Worm (Caenorhabditis elegans) whole organism, young adult: Measurements from ENCODE around the gene T15B7.8.

Experiments used
- F39B2.1 ChIP-seq: fragments of 200-800 bp; sonication (Bioruptor generic); IDR thresholded peaks from 2 replicates; pipeline ENCODE4 v1.3.6; 2022; ENCODE audit warnings: missing genetic modification reagents, missing genetic modification characterization, missing compliant biosample characterization
- T26A5.8 ChIP-seq: sonication (generic microtip); optimal IDR thresholded peaks from 2 replicates; lab custom pipeline; 2016; ENCODE audit warnings: missing genetic modification characterization, missing compliant biosample characterization
- Y56A3A.18 ChIP-seq: fragments of 200-800 bp; sonication (Bioruptor generic); IDR thresholded peaks from 2 replicates; pipeline ENCODE4 v1.3.6; 2022; ENCODE audit warnings: missing genetic modification reagents, missing genetic modification characterization, missing compliant biosample characterization
- Y95B8A.8 ChIP-seq: fragments of 200-800 bp; sonication (Bioruptor generic); IDR thresholded peaks from 2 replicates; pipeline ENCODE4 v1.3.6; 2022; ENCODE audit warnings: missing genetic modification reagents, missing genetic modification characterization, missing compliant biosample characterization
- akir-1 ChIP-seq: fragments of 200-800 bp; sonication (Bioruptor generic); optimal IDR thresholded peaks from 2 replicates; lab custom pipeline; 2018; ENCODE audit warnings: mild to moderate bottlenecking, missing genetic modification characterization, moderate library complexity, missing compliant biosample characterization
- attf-3 ChIP-seq: fragments of 200-800 bp; sonication (Bioruptor generic); conservative IDR thresholded peaks from 2 replicates; pipeline ENCODE4 v1.3.6; 2022; ENCODE audit warnings: missing genetic modification reagents, missing genetic modification characterization, missing compliant biosample characterization
- bed-2 ChIP-seq: fragments of 200-800 bp; sonication (Bioruptor generic); IDR thresholded peaks from 2 replicates; pipeline ENCODE4 v1.3.6; 2022; ENCODE audit warnings: missing genetic modification reagents, missing genetic modification characterization, missing compliant biosample characterization
- cebp-2 ChIP-seq: fragments of 200-800 bp; sonication (Bioruptor generic); IDR thresholded peaks from 2 replicates; pipeline ENCODE4 v1.3.6; 2022; ENCODE audit warnings: missing genetic modification characterization, missing compliant biosample characterization
- ceh-100 ChIP-seq: fragments of 200-800 bp; sonication (Bioruptor generic); IDR thresholded peaks from 2 replicates; pipeline ENCODE4 v1.3.6; 2022; ENCODE audit warnings: missing genetic modification reagents, missing genetic modification characterization, missing compliant biosample characterization
- ceh-40 ChIP-seq: fragments of 200-800 bp; sonication (Bioruptor generic); IDR thresholded peaks from 2 replicates; pipeline ENCODE4 v1.3.6; 2022; ENCODE audit warnings: missing genetic modification characterization, missing compliant biosample characterization
- ceh-58 ChIP-seq: fragments of 200-800 bp; sonication (Bioruptor generic); IDR thresholded peaks from 2 replicates; pipeline ENCODE4 v1.3.6; 2022; ENCODE audit warnings: missing genetic modification characterization, missing compliant biosample characterization
- dox-1 ChIP-seq: fragments of 200-800 bp; sonication (Bioruptor generic); IDR thresholded peaks from 2 replicates; pipeline ENCODE4 v1.3.6; 2022; ENCODE audit warnings: missing genetic modification reagents, missing genetic modification characterization, missing compliant biosample characterization
- dpff-1 ChIP-seq: sonication (generic microtip); optimal IDR thresholded peaks from 2 replicates; lab custom pipeline; 2017; ENCODE audit warnings: mild to moderate bottlenecking, missing genetic modification characterization, missing compliant biosample characterization
- efl-1 ChIP-seq: fragments of 150-350 bp; optimal IDR thresholded peaks from 2 replicates; lab custom pipeline; 2014; ENCODE audit warnings: missing biosample characterization, missing genetic modification reagents, missing genetic modification characterization
- egl-44 ChIP-seq: fragments of 200-800 bp; sonication (Bioruptor generic); IDR thresholded peaks from 2 replicates; pipeline ENCODE4 v1.3.6; 2022; ENCODE audit warnings: missing genetic modification reagents, missing genetic modification characterization, missing compliant biosample characterization
- egrh-3 ChIP-seq: fragments of 200-800 bp; sonication (Bioruptor generic); IDR thresholded peaks from 2 replicates; pipeline ENCODE4 v1.3.6; 2022; ENCODE audit warnings: missing genetic modification reagents, missing genetic modification characterization, missing compliant biosample characterization
- ekl-4 ChIP-seq: fragments of 200-800 bp; sonication (Bioruptor generic); IDR thresholded peaks from 2 replicates; pipeline ENCODE4 v1.3.6; 2022; ENCODE audit warnings: missing genetic modification reagents, missing genetic modification characterization, missing compliant biosample characterization
- him-1 ChIP-seq: sonication (generic microtip); optimal IDR thresholded peaks from 2 replicates; lab custom pipeline; 2016; ENCODE audit warnings: missing genotype, missing genetic modification reagents, missing genetic modification characterization, missing compliant biosample characterization
- hmg-1.2 ChIP-seq: fragments of 200-800 bp; sonication (Bioruptor generic); IDR thresholded peaks from 2 replicates; pipeline ENCODE4 v1.3.6; 2022; ENCODE audit warnings: missing genetic modification reagents, missing genetic modification characterization, missing compliant biosample characterization
- hsf-1 ChIP-seq: fragments of 200-800 bp; sonication (Bioruptor generic); IDR thresholded peaks from 2 replicates; pipeline ENCODE4 v1.3.6; 2022; ENCODE audit warnings: missing genetic modification reagents, missing genetic modification characterization, missing compliant biosample characterization
- let-607 ChIP-seq, 2 experiments: fragments of 200-800 bp in 1 of 2; sonication (Bioruptor generic) in 1 of 2; sonication (generic microtip) in 1 of 2; optimal IDR thresholded peaks; 2 replicates each; lab custom pipeline; 2016 to 2018; ENCODE audit warnings: mild to moderate bottlenecking in 2 of 2, missing compliant biosample characterization in 2 of 2, missing genetic modification characterization in 2 of 2, moderate library complexity in 2 of 2, missing genotype in 1 of 2
- lin-26 ChIP-seq: fragments of 200-800 bp; sonication (Bioruptor generic); IDR thresholded peaks from 2 replicates; pipeline ENCODE4 v1.3.6; 2022; ENCODE audit warnings: missing genetic modification reagents, missing genetic modification characterization, missing compliant biosample characterization
- madf-3 ChIP-seq: fragments of 200-800 bp; sonication (Bioruptor generic); IDR thresholded peaks from 2 replicates; pipeline ENCODE4 v1.3.6; 2022; ENCODE audit warnings: missing genetic modification reagents, missing genetic modification characterization, missing compliant biosample characterization
- mel-28 ChIP-seq: sonication (generic microtip); optimal IDR thresholded peaks from 2 replicates; lab custom pipeline; 2016; ENCODE audit warnings: borderline replicate concordance, mild to moderate bottlenecking, missing genetic modification characterization, missing compliant biosample characterization
- nfya-1 ChIP-seq: sonication (generic microtip); optimal IDR thresholded peaks from 2 replicates; lab custom pipeline; 2017; ENCODE audit warnings: antibody characterized with exemption, missing compliant biosample characterization, missing genetic modification characterization, borderline replicate concordance; ENCODE audit not compliant: insufficient read depth
- nfya-2 ChIP-seq: fragments of 200-800 bp; sonication (Bioruptor generic); IDR thresholded peaks from 2 replicates; pipeline ENCODE4 v1.3.6; 2022; ENCODE audit warnings: missing genetic modification reagents, missing genetic modification characterization, missing compliant biosample characterization
- rcor-1 ChIP-seq: fragments of 200-800 bp; sonication (Bioruptor generic); IDR thresholded peaks from 2 replicates; pipeline ENCODE4 v1.3.6; 2022; ENCODE audit warnings: missing genetic modification reagents, missing genetic modification characterization, missing compliant biosample characterization
- repo-1 ChIP-seq: sonication (generic microtip); optimal IDR thresholded peaks from 2 replicates; lab custom pipeline; 2017; ENCODE audit warnings: mild to moderate bottlenecking, missing genetic modification characterization, missing compliant biosample characterization
- sea-2 ChIP-seq: fragments of 200-800 bp; sonication (Bioruptor generic); IDR thresholded peaks from 2 replicates; pipeline ENCODE4 v1.3.6; 2022; ENCODE audit warnings: missing genetic modification characterization, missing compliant biosample characterization
- snpc-3.4 ChIP-seq: sonication (generic microtip); optimal IDR thresholded peaks from 2 replicates; lab custom pipeline; 2017; ENCODE audit warnings: missing genetic modification characterization, mild to moderate bottlenecking, missing compliant biosample characterization, antibody characterized with exemption, moderate library complexity, missing genotype, missing genetic modification reagents
- snpc-4 ChIP-seq, 5 experiments: fragments of 150-350 bp in 1 of 5; sonication (generic microtip) in 4 of 5; optimal IDR thresholded peaks; 2 replicates each; lab custom pipeline; 2014 to 2018; ENCODE audit warnings: missing genetic modification characterization in 5 of 5, missing biosample characterization in 3 of 5, antibody characterized with exemption in 2 of 5, mild to moderate bottlenecking in 2 of 5, missing compliant biosample characterization in 2 of 5, missing genotype in 2 of 5, moderate library complexity in 2 of 5, missing genetic modification reagents in 1 of 5
- tbp1 ChIP-seq: fragments of 200-800 bp; sonication (Bioruptor generic); optimal IDR thresholded peaks from 2 replicates; lab custom pipeline; 2018; ENCODE audit warnings: mild to moderate bottlenecking, missing genetic modification characterization, missing compliant biosample characterization
- zfh-2 ChIP-seq: fragments of 200-800 bp; sonication (Bioruptor generic); conservative IDR thresholded peaks from 2 replicates; pipeline ENCODE4 v1.3.6; 2022; ENCODE audit warnings: missing genetic modification reagents, missing genetic modification characterization, missing compliant biosample characterization
- ztf-22 ChIP-seq: fragments of 200-800 bp; sonication (Bioruptor generic); optimal IDR thresholded peaks from 2 replicates; lab custom pipeline; 2018; ENCODE audit warnings: mild to moderate bottlenecking, missing genetic modification characterization, moderate library complexity, missing compliant biosample characterization
- ztf-28 ChIP-seq: fragments of 200-800 bp; sonication (Bioruptor generic); IDR thresholded peaks from 2 replicates; pipeline ENCODE4 v1.3.6; 2022; ENCODE audit warnings: missing genetic modification reagents, missing genetic modification characterization, missing compliant biosample characterization

T15B7.8 gene

ce11 chrV:6793744-6794239 lies 27.8 kb upstream of the T15B7.8 start, which contains the start of gene ZC404.1:
ZC404.1 (plus strand) TSS chrV:6794189.
- TF ChIP-seq dox-1 (0 out of 2 replicates have a peak, but pooled peaks have one; percentile 10), zfh-2 (GFP tag; lab: Robert Waterston, UW) (peak; percentile 92), let-607 (tag; optimal IDR thresholded peaks at IDR 0.05; lab: Kevin White, UChicago) (no peak)

- TF ChIP-seq bed-2 (GFP tag; lab: Robert Waterston, UW) = no peak
- no peak for TF ChIP-seq tbp1 (GFP tag; lab: Kevin White, UChicago)
- TF ChIP-seq snpc-3.4 (tag; lab: Kevin White, UChicago) = no peak
- no peak for TF ChIP-seq mel-28 (tag; lab: Kevin White, UChicago)
- no peak for TF ChIP-seq dpff-1 (tag; lab: Kevin White, UChicago)
- TF ChIP-seq sea-2 (GFP tag; lab: Robert Waterston, UW) = no peak
- TF ChIP-seq him-1 = no peak
- no peak for TF ChIP-seq lin-26
- no peak for TF ChIP-seq attf-3
- TF ChIP-seq ceh-40 (GFP tag; lab: Robert Waterston, UW) = no peak
- TF ChIP-seq madf-3 (GFP tag; lab: Robert Waterston, UW) = no peak
- TF ChIP-seq hsf-1 (GFP tag; lab: Robert Waterston, UW) = no peak
- no peak for TF ChIP-seq repo-1 (tag; lab: Kevin White, UChicago)
- no peak for TF ChIP-seq snpc-4 (GFP tag; optimal IDR thresholded peaks at IDR 0.05; lab: Kevin White, UChicago)
- no peak for TF ChIP-seq snpc-4 (tag; optimal IDR thresholded peaks at IDR 0.05; lab: Kevin White, UChicago)
- no peak for TF ChIP-seq ekl-4 (GFP tag; lab: Robert Waterston, UW)
- TF ChIP-seq rcor-1 = no peak
- no peak for TF ChIP-seq nfya-2 (GFP tag; lab: Robert Waterston, UW)
Measured at ce11 chrV:6796264-6796663, 25.3 kb upstream of the T15B7.8 start.

ce11 chrV:6796894-6797293 lies 24.7 kb upstream of the T15B7.8 start:
- TF ChIP-seq hmg-1.2 (GFP tag; lab: Robert Waterston, UW) (peak; percentile 91; the same call in 1 of the 2 replicates), nfya-1 (tag; lab: Kevin White, UChicago) (no peak), ztf-22 (GFP tag; lab: Kevin White, UChicago) (no peak)

- TF ChIP-seq Y56A3A.18 (GFP tag; lab: Robert Waterston, UW) (no peak), egl-44 (GFP tag; lab: Robert Waterston, UW) (no peak), ztf-28 (GFP tag; lab: Robert Waterston, UW) (no peak), attf-3 (no peak), efl-1 (GFP tag; lab: Kevin White, UChicago) (no peak), egrh-3 (no peak), cebp-2 (GFP tag; lab: Robert Waterston, UW) (no peak), T26A5.8 (no peak), ceh-58 (GFP tag; lab: Robert Waterston, UW) (no peak), ceh-100 (GFP tag; lab: Robert Waterston, UW) (no peak), F39B2.1 (GFP tag; lab: Robert Waterston, UW) (no peak), akir-1 (GFP tag; lab: Kevin White, UChicago) (no peak), Y95B8A.8 (GFP tag; lab: Robert Waterston, UW) (no peak)
Measured at ce11 chrV:6799564-6799963, 22.0 kb upstream of the T15B7.8 start, which contains the start of gene dmsr-9. dmsr-9 (minus strand) TSS chrV:6799664.
